Worm (Caenorhabditis elegans) whole organism, L4/young adult: Measurements from ENCODE around the gene pmp-4.

ENCODE experiments used
- W03F9.2 ChIP-seq: fragments of 150-350 bp; optimal IDR thresholded peaks from 2 replicates; lab custom pipeline; 2014; ENCODE audit warnings: missing biosample characterization, missing genetic modification characterization
- dao-5 ChIP-seq: sonication (generic microtip); optimal IDR thresholded peaks from 2 replicates; lab custom pipeline; 2016; ENCODE audit warnings: missing genotype, missing genetic modification characterization, moderate library complexity, missing compliant biosample characterization
- him-1 ChIP-seq: sonication (generic microtip); optimal IDR thresholded peaks from 2 replicates; lab custom pipeline; 2016; ENCODE audit warnings: missing genotype, missing genetic modification reagents, missing genetic modification characterization, missing compliant biosample characterization

- TF ChIP-seq W03F9.2 (tag; lab: Kevin White, UChicago) (no peak), him-1 (tag; lab: Kevin White, UChicago) (no peak), dao-5 (tag; lab: Kevin White, UChicago) (no peak)
Observed at ce11 chrIV:17448319-17448718, 42.9 kb upstream of the pmp-4 start.
